Fruit fly (Drosophila melanogaster) whole organism, embryonic: Measurements from ENCODE around the gene CG5157.

ENCODE experiments used
- CG10366 ChIP-seq: fragments of 200-800 bp; sonication (Bioruptor generic); IDR thresholded peaks from 2 replicates; pipeline ENCODE4 v1.3.6; 2022; ENCODE audit warnings: missing biosample characterization, missing genetic modification characterization
- CG10462 ChIP-seq: fragments of 200-800 bp; sonication (Bioruptor generic); optimal IDR thresholded peaks from 2 replicates; lab custom pipeline; 2016; ENCODE audit warnings: missing biosample characterization, missing genetic modification characterization
- CG10654 ChIP-seq: fragments of 200-800 bp; sonication (Bioruptor generic); optimal IDR thresholded peaks from 2 replicates; lab custom pipeline; 2016; ENCODE audit warnings: missing biosample characterization, missing genetic modification characterization
- CG11695 ChIP-seq: fragments of 200-800 bp; sonication (Bioruptor generic); IDR thresholded peaks from 3 replicates; pipeline ENCODE4 v1.3.6; 2022; ENCODE audit warnings: missing biosample characterization, missing genetic modification characterization
- CG12769 ChIP-seq: fragments of 200-800 bp; sonication (Bioruptor generic); optimal IDR thresholded peaks from 2 replicates; lab custom pipeline; 2019; ENCODE audit warnings: missing biosample characterization, mild to moderate bottlenecking, missing genetic modification characterization, moderate library complexity
- CG14710 ChIP-seq: fragments of 200-800 bp; sonication (Bioruptor generic); optimal IDR thresholded peaks from 3 replicates; lab custom pipeline; 2019; ENCODE audit warnings: missing biosample characterization, mild to moderate bottlenecking, missing genetic modification characterization, moderate library complexity
- CG15601 ChIP-seq: fragments of 200-800 bp; sonication (Bioruptor generic); optimal IDR thresholded peaks from 3 replicates; lab custom pipeline; 2019; ENCODE audit warnings: missing biosample characterization, mild to moderate bottlenecking, missing genetic modification characterization, moderate library complexity
- CG15696 ChIP-seq: fragments of 200-800 bp; sonication (Bioruptor generic); optimal IDR thresholded peaks from 2 replicates; lab custom pipeline; 2019; ENCODE audit warnings: missing biosample characterization, mild to moderate bottlenecking, missing genetic modification characterization, moderate library complexity
- CG17328 ChIP-seq: fragments of 200-800 bp; sonication (Bioruptor generic); IDR thresholded peaks from 2 replicates; pipeline ENCODE4 v1.3.6; 2022; ENCODE audit warnings: missing biosample characterization, missing genetic modification characterization
- CG1792 ChIP-seq: fragments of 200-800 bp; sonication (Bioruptor generic); optimal IDR thresholded peaks from 2 replicates; lab custom pipeline; 2016; ENCODE audit warnings: missing biosample characterization, missing genetic modification characterization
- CG18011 ChIP-seq: fragments of 200-800 bp; sonication (Bioruptor generic); optimal IDR thresholded peaks from 2 replicates; lab custom pipeline; 2017; ENCODE audit warnings: missing biosample characterization, missing genetic modification characterization, mild to moderate bottlenecking, moderate library complexity, missing genotype
- CG2116 ChIP-seq: fragments of 200-800 bp; sonication (Bioruptor generic); optimal IDR thresholded peaks from 3 replicates; lab custom pipeline; 2018; ENCODE audit warnings: missing biosample characterization, mild to moderate bottlenecking, missing genetic modification characterization
- CG31388 ChIP-seq: fragments of 200-800 bp; sonication (Bioruptor generic); optimal IDR thresholded peaks from 2 replicates; lab custom pipeline; 2016; ENCODE audit warnings: missing biosample characterization, missing genetic modification characterization
- CG4424 ChIP-seq: fragments of 200-800 bp; sonication (Bioruptor generic); optimal IDR thresholded peaks from 3 replicates; lab custom pipeline; 2016; ENCODE audit warnings: missing biosample characterization, missing genetic modification characterization
- CG9797 ChIP-seq: fragments of 200-800 bp; sonication (Bioruptor generic); optimal IDR thresholded peaks from 3 replicates; lab custom pipeline; 2018; ENCODE audit warnings: missing biosample characterization, mild to moderate bottlenecking, missing genetic modification characterization
- Dad ChIP-seq: fragments of 200-800 bp; sonication (Bioruptor generic); optimal IDR thresholded peaks from 3 replicates; lab custom pipeline; 2016; ENCODE audit warnings: missing biosample characterization, missing genetic modification characterization
- Eip74EF ChIP-seq, 2 experiments: fragments of 200-800 bp in 1 of 2; fragments of >200 bp in 1 of 2; sonication (Bioruptor generic) in 1 of 2; optimal IDR thresholded peaks; 2 replicates each; lab custom pipeline; 2017 to 2019; ENCODE audit warnings: missing biosample characterization in 2 of 2, missing genetic modification characterization in 2 of 2, mild to moderate bottlenecking in 1 of 2, moderate library complexity in 1 of 2
- HHEX ChIP-seq: fragments of 200-800 bp; sonication (Bioruptor generic); optimal IDR thresholded peaks from 3 replicates; lab custom pipeline; 2017; ENCODE audit warnings: missing biosample characterization, mild to moderate bottlenecking, missing genetic modification characterization, missing genetic modification reagents
- MESR4 ChIP-seq: fragments of 200-800 bp; sonication (Bioruptor generic); optimal IDR thresholded peaks from 2 replicates; lab custom pipeline; 2018; ENCODE audit warnings: missing biosample characterization, mild to moderate bottlenecking, missing genetic modification characterization, moderate library complexity
- Myb ChIP-seq: fragments of 200-800 bp; sonication (Bioruptor generic); optimal IDR thresholded peaks from 2 replicates; lab custom pipeline; 2016; ENCODE audit warnings: missing biosample characterization, missing genetic modification characterization
- NC2α ChIP-seq: fragments of 200-800 bp; sonication (Bioruptor generic); optimal IDR thresholded peaks from 2 replicates; lab custom pipeline; 2016; ENCODE audit warnings: missing biosample characterization, missing genetic modification characterization
- Nf-YC ChIP-seq: fragments of 200-800 bp; optimal IDR thresholded peaks from 3 replicates; lab custom pipeline; 2019; ENCODE audit warnings: missing biosample characterization, mild to moderate bottlenecking, missing genetic modification characterization, moderate library complexity
- PHDP ChIP-seq: fragments of 200-800 bp; sonication (Bioruptor generic); optimal IDR thresholded peaks from 3 replicates; lab custom pipeline; 2018; ENCODE audit warnings: missing biosample characterization, mild to moderate bottlenecking, missing genetic modification characterization, moderate library complexity
- Pdp1 ChIP-seq, 2 experiments: fragments of 200-800 bp; sonication (Bioruptor generic); optimal IDR thresholded peaks; 3 replicates each; lab custom pipeline; 2016; ENCODE audit warnings: missing biosample characterization in 2 of 2, missing genetic modification characterization in 2 of 2, mild to moderate bottlenecking in 1 of 2, moderate library complexity in 1 of 2
- Sry-β ChIP-seq: fragments of 200-800 bp; sonication (Bioruptor generic); optimal IDR thresholded peaks from 2 replicates; lab custom pipeline; 2018; ENCODE audit warnings: missing biosample characterization, mild to moderate bottlenecking, missing genetic modification characterization, moderate library complexity
- Ssrp ChIP-seq: fragments of 200-800 bp; sonication (Bioruptor generic); optimal IDR thresholded peaks from 2 replicates; lab custom pipeline; 2018; ENCODE audit warnings: missing biosample characterization, mild to moderate bottlenecking, missing genetic modification characterization, moderate library complexity
- Taf1 ChIP-seq: fragments of 200-800 bp; sonication (Bioruptor generic); IDR thresholded peaks from 2 replicates; pipeline ENCODE4 v1.3.6; 2022; ENCODE audit warnings: missing biosample characterization, missing genetic modification characterization
- al ChIP-seq: fragments of 200-800 bp; sonication (Bioruptor generic); IDR thresholded peaks from 2 replicates; pipeline ENCODE4 v1.3.6; 2022; ENCODE audit warnings: missing biosample characterization, missing genetic modification characterization
- amos ChIP-seq: fragments of 200-800 bp; sonication (Bioruptor generic); IDR thresholded peaks from 2 replicates; pipeline ENCODE4 v1.3.6; 2022; ENCODE audit warnings: missing biosample characterization, missing genetic modification characterization; ENCODE audit not compliant: partially characterized antibody
- ato ChIP-seq: fragments of 200-800 bp; sonication (Bioruptor generic); IDR thresholded peaks from 2 replicates; pipeline ENCODE4 v1.3.6; 2022; ENCODE audit warnings: missing biosample characterization, missing genetic modification characterization; ENCODE audit not compliant: partially characterized antibody
- cas ChIP-seq: fragments of 200-800 bp; sonication (Bioruptor generic); IDR thresholded peaks from 2 replicates; pipeline ENCODE4 v1.3.6; 2022; ENCODE audit warnings: missing biosample characterization, missing genetic modification characterization
- corto ChIP-seq: fragments of 200-800 bp; sonication (Bioruptor generic); optimal IDR thresholded peaks from 2 replicates; lab custom pipeline; 2016; ENCODE audit warnings: missing biosample characterization, mild to moderate bottlenecking, missing genetic modification characterization, moderate library complexity
- crc ChIP-seq: fragments of 200-800 bp; sonication (Bioruptor generic); optimal IDR thresholded peaks from 2 replicates; lab custom pipeline; 2016; ENCODE audit warnings: missing biosample characterization, missing genetic modification characterization
- dm ChIP-seq: fragments of 200-800 bp; sonication (Bioruptor generic); optimal IDR thresholded peaks from 3 replicates; lab custom pipeline; 2016; ENCODE audit warnings: missing biosample characterization, missing genetic modification characterization
- en ChIP-seq: fragments of 200-800 bp; sonication (Bioruptor generic); optimal IDR thresholded peaks from 2 replicates; lab custom pipeline; 2016; ENCODE audit warnings: missing biosample characterization, missing genetic modification characterization
- gce ChIP-seq: fragments of 200-800 bp; sonication (Bioruptor generic); IDR thresholded peaks from 3 replicates; pipeline ENCODE4 v1.3.6; 2022; ENCODE audit warnings: missing biosample characterization, missing genetic modification characterization
- grn ChIP-seq: fragments of 200-800 bp; sonication (Bioruptor generic); optimal IDR thresholded peaks from 3 replicates; lab custom pipeline; 2017; ENCODE audit warnings: missing biosample characterization, missing genetic modification characterization
- hb ChIP-seq: fragments of 200-800 bp; sonication (Bioruptor generic); IDR thresholded peaks from 3 replicates; pipeline ENCODE4 v1.3.6; 2022; ENCODE audit warnings: missing biosample characterization, missing genetic modification characterization; ENCODE audit not compliant: partially characterized antibody
- kay ChIP-seq: fragments of 200-800 bp; sonication (Bioruptor generic); optimal IDR thresholded peaks from 2 replicates; lab custom pipeline; 2016; ENCODE audit warnings: missing biosample characterization, missing genetic modification characterization
- nerfin-1 ChIP-seq: fragments of 200-800 bp; sonication (Bioruptor generic); optimal IDR thresholded peaks from 3 replicates; lab custom pipeline; 2019; ENCODE audit warnings: missing biosample characterization, mild to moderate bottlenecking, missing genetic modification characterization, moderate library complexity
- pfk ChIP-seq: fragments of 200-800 bp; sonication (Bioruptor generic); optimal IDR thresholded peaks from 2 replicates; lab custom pipeline; 2018; ENCODE audit warnings: missing biosample characterization, mild to moderate bottlenecking, missing genetic modification characterization, moderate library complexity
- prd ChIP-seq, 3 experiments: fragments of >200 bp in 2 of 3; fragments of 200-800 bp in 1 of 3; sonication (Bioruptor generic) in 1 of 3; optimal IDR thresholded peaks in 2 of 3; IDR thresholded peaks in 1 of 3; 2 replicates in 2 of 3; 3 replicates in 1 of 3; pipeline versions ENCODE4 v1.3.6 to Lab custom; 2017 to 2022; ENCODE audit warnings: missing biosample characterization in 1 of 3, missing genetic modification characterization in 1 of 3
- pros ChIP-seq: fragments of 200-800 bp; sonication (Bioruptor generic); optimal IDR thresholded peaks from 3 replicates; lab custom pipeline; 2019; ENCODE audit warnings: missing biosample characterization, mild to moderate bottlenecking, missing genetic modification characterization, moderate library complexity
- seq ChIP-seq: fragments of 200-800 bp; sonication (Bioruptor generic); IDR thresholded peaks from 2 replicates; pipeline ENCODE4 v1.3.6; 2022; ENCODE audit warnings: missing biosample characterization, missing genetic modification characterization
- slbo ChIP-seq: fragments of 200-800 bp; sonication (Bioruptor generic); IDR thresholded peaks from 2 replicates; pipeline ENCODE4 v1.3.6; 2022; ENCODE audit warnings: missing biosample characterization, missing genetic modification characterization
- stwl ChIP-seq: fragments of 200-800 bp; sonication (Bioruptor generic); optimal IDR thresholded peaks from 3 replicates; lab custom pipeline; 2018; ENCODE audit warnings: missing biosample characterization, mild to moderate bottlenecking, missing genetic modification characterization, moderate library complexity
- zen ChIP-seq: fragments of 200-800 bp; sonication (Bioruptor generic); optimal IDR thresholded peaks from 3 replicates; lab custom pipeline; 2018; ENCODE audit warnings: missing biosample characterization, mild to moderate bottlenecking, missing genetic modification characterization, moderate library complexity

CG5157 gene

dm6 chr3L:16128973-16129745 is 8.5 kb downstream of the CG5157 start, which contains the start of gene SsRbeta (continued):
- TF ChIP-seq gce (GFP tag; lab: Robert Waterston, UW) (no peak; the same call in 2 of the 3 replicates), CG12769 (tag; lab: Kevin White, UChicago) (peak; percentile 44), CG11695 (GFP tag; lab: Robert Waterston, UW) (peak; percentile 60; the same call in 2 of the 3 replicates), crc (GFP tag; lab: Kevin White, UChicago) (no peak), CG10654 (GFP tag; lab: Kevin White, UChicago) (no peak), CG10366 (GFP tag; lab: Robert Waterston, UW) (peak; percentile 46), slbo (peak; percentile 82), en (GFP tag; lab: Kevin White, UChicago) (no peak), CG14710 (peak; percentile 40), dm (no peak), CG9797 (GFP tag; lab: Kevin White, UChicago) (peak; percentile 50), CG10462 (no peak), zen (no peak), ato (peak; percentile 50; the same call in 1 of the 2 replicates), CG31388 (no peak), Dad (GFP tag; lab: Kevin White, UChicago) (no peak), stwl (tag; lab: Kevin White, UChicago) (peak; percentile 61), pros (GFP tag; lab: Kevin White, UChicago) (no peak), CG15601 (tag; lab: Kevin White, UChicago) (peak; percentile 15), PHDP (peak; percentile 7), prd (optimal IDR thresholded peaks at IDR 0.05; lab: Kevin White, UChicago) (no peak), prd (GFP tag; IDR thresholded peaks at IDR 0.05; lab: Robert Waterston, UW) (peak; percentile 49), nerfin-1 (tag; lab: Kevin White, UChicago) (no peak), CG18011 (peak; percentile 94), Taf1 (no peak), HHEX (GFP tag; lab: Kevin White, UChicago) (no peak), CG4424 (GFP tag; lab: Kevin White, UChicago) (peak; percentile 48), cas (GFP tag; lab: Robert Waterston, UW) (no peak), Myb (peak; percentile 63), amos (peak; percentile 88; the same call in 1 of the 2 replicates), CG1792 (GFP tag; lab: Kevin White, UChicago) (no peak), MESR4 (GFP tag; lab: Kevin White, UChicago) (peak; percentile 94), Sry-β (peak; percentile 61), Pdp1 (GFP tag; optimal IDR thresholded peaks at IDR 0.05; lab: Kevin White, UChicago) (no peak), Ssrp (peak; percentile 38), Eip74EF (GFP tag; optimal IDR thresholded peaks at IDR 0.05; lab: Kevin White, UChicago) (no peak), al (0 out of 2 replicates have a peak, but pooled peaks have one; percentile 3), NC2α (no peak), corto (GFP tag; lab: Kevin White, UChicago) (no peak), kay (GFP tag; lab: Kevin White, UChicago) (peak; percentile 28), CG2116 (GFP tag; lab: Kevin White, UChicago) (peak; percentile 56), grn (GFP tag; lab: Kevin White, UChicago) (no peak), hb (GFP tag; lab: Robert Waterston, UW) (peak; percentile 61; the same call in 1 of the 3 replicates), seq (GFP tag; lab: Robert Waterston, UW) (no peak), Nf-YC (no peak), CG15696 (tag; lab: Kevin White, UChicago) (peak; percentile 48), CG17328 (peak; percentile 75), pfk (no peak)
